Worm (Caenorhabditis elegans) whole organism, young adult: ENCODE measurements around the gene srx-111.

ENCODE experiments used
- K12H6.12 ChIP-seq: fragments of 200-800 bp; sonication (Bioruptor generic); optimal IDR thresholded peaks from 2 replicates; lab custom pipeline; 2018; ENCODE audit warnings: mild to moderate bottlenecking, missing genetic modification characterization, missing compliant biosample characterization
- ama-1 ChIP-seq, 3 experiments: fragments of 150-350 bp in 1 of 3; sonication (generic microtip) in 2 of 3; optimal IDR thresholded peaks; 2 replicates each; lab custom pipeline; 2014 to 2018; ENCODE audit warnings: missing biosample characterization in 2 of 3, missing genetic modification characterization in 2 of 3, missing genetic modification reagents in 2 of 3
- egl-44 ChIP-seq: fragments of 200-800 bp; sonication (Bioruptor generic); IDR thresholded peaks from 2 replicates; pipeline ENCODE4 v1.3.6; 2022; ENCODE audit warnings: missing genetic modification reagents, missing genetic modification characterization, missing compliant biosample characterization
- him-1 ChIP-seq: sonication (generic microtip); optimal IDR thresholded peaks from 2 replicates; lab custom pipeline; 2016; ENCODE audit warnings: missing genotype, missing genetic modification reagents, missing genetic modification characterization, missing compliant biosample characterization
- nhr-90 ChIP-seq: sonication (generic microtip); optimal IDR thresholded peaks from 2 replicates; lab custom pipeline; 2016; ENCODE audit warnings: missing genotype, mild to moderate bottlenecking, missing genetic modification characterization, missing compliant biosample characterization
- repo-1 ChIP-seq: sonication (generic microtip); optimal IDR thresholded peaks from 2 replicates; lab custom pipeline; 2017; ENCODE audit warnings: mild to moderate bottlenecking, missing genetic modification characterization, missing compliant biosample characterization
- zfh-2 ChIP-seq: fragments of 200-800 bp; sonication (Bioruptor generic); conservative IDR thresholded peaks from 2 replicates; pipeline ENCODE4 v1.3.6; 2022; ENCODE audit warnings: missing genetic modification reagents, missing genetic modification characterization, missing compliant biosample characterization

DNA sequence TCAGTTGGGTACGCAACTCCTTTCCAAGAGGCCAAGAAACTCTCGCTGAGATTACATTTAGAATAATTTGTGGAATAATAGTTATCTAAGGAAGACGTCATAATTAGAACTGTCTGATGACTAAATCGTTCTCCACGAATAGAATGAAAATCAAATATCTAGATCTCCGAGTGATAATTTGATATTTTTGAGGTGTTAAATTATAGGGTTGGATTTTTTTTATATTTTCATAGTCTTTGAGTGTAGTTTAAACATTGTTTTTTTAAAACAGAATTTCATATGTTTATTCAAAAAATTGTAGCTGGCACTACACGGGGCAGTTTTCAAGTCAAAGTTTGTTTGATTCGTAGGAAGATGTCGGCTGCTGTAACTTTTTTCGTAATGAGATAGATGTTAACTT is 41.1 kb upstream of the srx-111 start, which contains the start of gene srh-99:
- no peak for TF ChIP-seq ama-1 (optimal IDR thresholded peaks at IDR 0.05; lab: Kevin White, UChicago)
- no peak for TF ChIP-seq ama-1 (GFP tag; optimal IDR thresholded peaks at IDR 0.05; lab: Kevin White, UChicago)
- no peak for TF ChIP-seq him-1
- TF ChIP-seq zfh-2 (GFP tag; lab: Robert Waterston, UW): no peak
- TF ChIP-seq nhr-90 (tag; lab: Kevin White, UChicago): no peak
- no peak for TF ChIP-seq K12H6.12 (tag; lab: Kevin White, UChicago)
- no peak for TF ChIP-seq egl-44 (GFP tag; lab: Robert Waterston, UW)
- TF ChIP-seq repo-1 (tag; lab: Kevin White, UChicago): no peak
